Worm (Caenorhabditis elegans) whole organism, mixed stage, embryonic: ENCODE results near the gene srxa-1.

Experiments used
- ces-1 ChIP-seq: fragments of 150-350 bp; optimal IDR thresholded peaks from 2 replicates; lab custom pipeline; 2014; ENCODE audit warnings: missing biosample characterization, missing genetic modification reagents, missing genetic modification characterization
- snpc-4 ChIP-seq: fragments of 150-350 bp; optimal IDR thresholded peaks from 2 replicates; lab custom pipeline; 2014; ENCODE audit warnings: missing biosample characterization, missing genetic modification characterization

ce11 chrV:20727458-20727857, 4.4 kb upstream of the srxa-1 start:
- TF ChIP-seq snpc-4 (tag; lab: Kevin White, UChicago): no peak
- no peak for TF ChIP-seq ces-1 (GFP tag; lab: Kevin White, UChicago)
